Fruit fly (Drosophila melanogaster) whole organism, embryonic: Measurements from ENCODE around the gene Gr64a.
A peak's percentile ranks its signal among the peaks of the same experiment; 100 is the strongest.

ENCODE experiments used
- BEAF-32 ChIP-seq: fragments of 200-800 bp; sonication (Bioruptor generic); optimal IDR thresholded peaks from 3 replicates; lab custom pipeline; 2017; ENCODE audit warnings: missing biosample characterization, missing genetic modification characterization, mild to moderate bottlenecking, moderate library complexity, missing genetic modification reagents
- CG10267 ChIP-seq: fragments of 200-800 bp; sonication (Bioruptor generic); optimal IDR thresholded peaks from 2 replicates; lab custom pipeline; 2018; ENCODE audit warnings: missing biosample characterization, mild to moderate bottlenecking, missing genetic modification characterization, moderate library complexity
- CG10959 ChIP-seq: fragments of 200-800 bp; sonication (Bioruptor generic); IDR thresholded peaks from 2 replicates; pipeline ENCODE4 v1.3.6; 2022; ENCODE audit warnings: missing biosample characterization, missing genetic modification characterization
- CG12391 ChIP-seq: fragments of 200-800 bp; sonication (Bioruptor generic); optimal IDR thresholded peaks from 3 replicates; lab custom pipeline; 2018; ENCODE audit warnings: missing biosample characterization, mild to moderate bottlenecking, missing genetic modification characterization, moderate library complexity
- CG13894 ChIP-seq: fragments of 200-800 bp; sonication (Bioruptor generic); optimal IDR thresholded peaks from 3 replicates; lab custom pipeline; 2018; ENCODE audit warnings: missing biosample characterization, mild to moderate bottlenecking, missing genetic modification characterization, moderate library complexity
- CG14710 ChIP-seq: fragments of 200-800 bp; sonication (Bioruptor generic); optimal IDR thresholded peaks from 3 replicates; lab custom pipeline; 2019; ENCODE audit warnings: missing biosample characterization, mild to moderate bottlenecking, missing genetic modification characterization, moderate library complexity
- CG15073 ChIP-seq: fragments of 200-800 bp; sonication (Bioruptor generic); optimal IDR thresholded peaks from 2 replicates; lab custom pipeline; 2016; ENCODE audit warnings: missing biosample characterization, missing genetic modification characterization
- CG1529 ChIP-seq: fragments of 200-800 bp; sonication (Bioruptor generic); optimal IDR thresholded peaks from 3 replicates; lab custom pipeline; 2018; ENCODE audit warnings: missing biosample characterization, missing genetic modification characterization
- CG15479 ChIP-seq: fragments of 200-800 bp; sonication (Bioruptor generic); optimal IDR thresholded peaks from 3 replicates; lab custom pipeline; 2019; ENCODE audit warnings: missing biosample characterization, mild to moderate bottlenecking, missing genetic modification characterization, moderate library complexity
- CG16815 ChIP-seq: fragments of 200-800 bp; sonication (Bioruptor generic); optimal IDR thresholded peaks from 3 replicates; lab custom pipeline; 2017; ENCODE audit warnings: missing biosample characterization, mild to moderate bottlenecking, missing genetic modification characterization
- CG17829 ChIP-seq: fragments of 200-800 bp; optimal IDR thresholded peaks from 2 replicates; lab custom pipeline; 2019; ENCODE audit warnings: missing biosample characterization, mild to moderate bottlenecking, missing genetic modification characterization, moderate library complexity
- CG2678 ChIP-seq: fragments of 200-800 bp; sonication (Bioruptor generic); optimal IDR thresholded peaks from 3 replicates; lab custom pipeline; 2019; ENCODE audit warnings: missing biosample characterization, mild to moderate bottlenecking, missing genetic modification characterization, moderate library complexity
- CG32767 ChIP-seq: fragments of 200-800 bp; sonication (Bioruptor generic); IDR thresholded peaks from 2 replicates; pipeline ENCODE4 v1.3.6; 2022; ENCODE audit warnings: missing biosample characterization, missing genetic modification characterization
- CG34376 ChIP-seq: fragments of 200-800 bp; sonication (Bioruptor generic); optimal IDR thresholded peaks from 2 replicates; lab custom pipeline; 2018; ENCODE audit warnings: missing biosample characterization, mild to moderate bottlenecking, missing genetic modification characterization
- CG4404 ChIP-seq: fragments of 200-800 bp; sonication (Bioruptor generic); IDR thresholded peaks from 2 replicates; pipeline ENCODE4 v1.3.6; 2022; ENCODE audit warnings: missing biosample characterization, missing genetic modification characterization
- CG4820 ChIP-seq: fragments of 200-800 bp; sonication (Bioruptor generic); optimal IDR thresholded peaks from 3 replicates; lab custom pipeline; 2016; ENCODE audit warnings: missing biosample characterization, missing genetic modification characterization
- CG5953 ChIP-seq: fragments of 200-800 bp; sonication (Bioruptor generic); IDR thresholded peaks from 2 replicates; pipeline ENCODE4 v1.3.6; 2022; ENCODE audit warnings: missing biosample characterization, missing genetic modification characterization
- CG6854 ChIP-seq: fragments of 200-800 bp; sonication (Bioruptor generic); optimal IDR thresholded peaks from 3 replicates; lab custom pipeline; 2017; ENCODE audit warnings: missing biosample characterization, mild to moderate bottlenecking, missing genetic modification characterization
- CG7271 ChIP-seq: fragments of 200-800 bp; sonication (Bioruptor generic); optimal IDR thresholded peaks from 2 replicates; lab custom pipeline; 2018; ENCODE audit warnings: missing biosample characterization, mild to moderate bottlenecking, missing genetic modification characterization, moderate library complexity
- CG7556 ChIP-seq: fragments of 200-800 bp; sonication (Bioruptor generic); optimal IDR thresholded peaks from 2 replicates; lab custom pipeline; 2017; ENCODE audit warnings: missing biosample characterization, mild to moderate bottlenecking, missing genetic modification characterization
- CG8765 ChIP-seq: fragments of 200-800 bp; sonication (Bioruptor generic); IDR thresholded peaks from 2 replicates; pipeline ENCODE4 v1.3.6; 2022; ENCODE audit warnings: missing biosample characterization, missing genetic modification characterization
- CG8924 ChIP-seq: fragments of 200-800 bp; optimal IDR thresholded peaks from 3 replicates; lab custom pipeline; 2019; ENCODE audit warnings: missing biosample characterization, mild to moderate bottlenecking, missing genetic modification characterization, moderate library complexity
- CTCF ChIP-seq: fragments of 200-800 bp; sonication (Bioruptor generic); optimal IDR thresholded peaks from 2 replicates; lab custom pipeline; 2017; ENCODE audit warnings: missing biosample characterization, mild to moderate bottlenecking, missing genetic modification characterization, moderate library complexity
- CoRest ChIP-seq: fragments of 200-800 bp; sonication (Bioruptor generic); optimal IDR thresholded peaks from 3 replicates; lab custom pipeline; 2018; ENCODE audit warnings: missing biosample characterization, mild to moderate bottlenecking, missing genetic modification characterization, moderate library complexity
- D19A ChIP-seq: fragments of 200-800 bp; optimal IDR thresholded peaks from 3 replicates; lab custom pipeline; 2019; ENCODE audit warnings: missing biosample characterization, mild to moderate bottlenecking, missing genetic modification characterization, moderate library complexity
- Dp ChIP-seq: fragments of 200-800 bp; sonication (Bioruptor generic); optimal IDR thresholded peaks from 2 replicates; lab custom pipeline; 2018; ENCODE audit warnings: missing biosample characterization, mild to moderate bottlenecking, missing genetic modification characterization, moderate library complexity
- Elba2 ChIP-seq: fragments of 200-800 bp; sonication (Bioruptor generic); optimal IDR thresholded peaks from 3 replicates; lab custom pipeline; 2016; ENCODE audit warnings: missing biosample characterization, missing genetic modification characterization
- NC2β ChIP-seq: fragments of 200-800 bp; sonication (Bioruptor generic); optimal IDR thresholded peaks from 2 replicates; lab custom pipeline; 2016; ENCODE audit warnings: missing biosample characterization, missing genetic modification characterization
- Nf-YB ChIP-seq: fragments of 200-800 bp; sonication (Bioruptor generic); optimal IDR thresholded peaks from 3 replicates; lab custom pipeline; 2019; ENCODE audit warnings: missing biosample characterization, mild to moderate bottlenecking, missing genetic modification characterization, moderate library complexity
- Oli ChIP-seq: fragments of 200-800 bp; sonication (Bioruptor generic); optimal IDR thresholded peaks from 2 replicates; lab custom pipeline; 2018; ENCODE audit warnings: missing biosample characterization, mild to moderate bottlenecking, missing genetic modification characterization, moderate library complexity
- PHDP ChIP-seq: fragments of 200-800 bp; sonication (Bioruptor generic); optimal IDR thresholded peaks from 3 replicates; lab custom pipeline; 2018; ENCODE audit warnings: missing biosample characterization, mild to moderate bottlenecking, missing genetic modification characterization, moderate library complexity
- croc ChIP-seq: fragments of 200-800 bp; sonication (Bioruptor generic); conservative IDR thresholded peaks from 3 replicates; pipeline ENCODE4 v1.3.6; 2022; ENCODE audit warnings: missing biosample characterization, missing genetic modification characterization
- cwo ChIP-seq: fragments of 200-800 bp; sonication (Bioruptor generic); optimal IDR thresholded peaks from 3 replicates; lab custom pipeline; 2017; ENCODE audit warnings: missing biosample characterization, missing genetic modification characterization, mild to moderate bottlenecking, moderate library complexity, missing genetic modification reagents
- da ChIP-seq: fragments of 200-800 bp; sonication (Bioruptor generic); optimal IDR thresholded peaks from 2 replicates; lab custom pipeline; 2016; ENCODE audit warnings: missing biosample characterization, missing genetic modification characterization
- dan ChIP-seq: fragments of 200-800 bp; sonication (Bioruptor generic); IDR thresholded peaks from 2 replicates; pipeline ENCODE4 v1.3.6; 2022; ENCODE audit warnings: missing biosample characterization, missing genetic modification characterization
- dm ChIP-seq: fragments of 200-800 bp; sonication (Bioruptor generic); optimal IDR thresholded peaks from 3 replicates; lab custom pipeline; 2016; ENCODE audit warnings: missing biosample characterization, missing genetic modification characterization
- gcm ChIP-seq: fragments of 200-800 bp; sonication (Bioruptor generic); optimal IDR thresholded peaks from 2 replicates; lab custom pipeline; 2019; ENCODE audit warnings: missing biosample characterization, mild to moderate bottlenecking, missing genetic modification characterization, moderate library complexity
- gsb-n ChIP-seq: fragments of 200-800 bp; sonication (Bioruptor generic); optimal IDR thresholded peaks from 3 replicates; lab custom pipeline; 2018; ENCODE audit warnings: missing biosample characterization, mild to moderate bottlenecking, missing genetic modification characterization
- ind ChIP-seq: fragments of 200-800 bp; sonication (Bioruptor generic); optimal IDR thresholded peaks from 3 replicates; lab custom pipeline; 2016; ENCODE audit warnings: missing biosample characterization, missing genetic modification characterization
- lab ChIP-seq: fragments of 200-800 bp; sonication (Bioruptor generic); optimal IDR thresholded peaks from 3 replicates; lab custom pipeline; 2017; ENCODE audit warnings: missing biosample characterization, missing genetic modification characterization, mild to moderate bottlenecking, moderate library complexity, missing genetic modification reagents
- lov ChIP-seq, 2 experiments: fragments of 200-800 bp in 1 of 2; fragments of >200 bp in 1 of 2; sonication (Bioruptor generic) in 1 of 2; IDR thresholded peaks in 1 of 2; optimal IDR thresholded peaks in 1 of 2; 2 replicates in 1 of 2; 3 replicates in 1 of 2; pipeline versions ENCODE4 v1.3.6 to Lab custom; 2017 to 2022; ENCODE audit warnings: missing biosample characterization in 1 of 2, missing genetic modification characterization in 1 of 2
- luna ChIP-seq: fragments of 200-800 bp; sonication (Bioruptor generic); optimal IDR thresholded peaks from 2 replicates; lab custom pipeline; 2016; ENCODE audit warnings: missing biosample characterization, missing genetic modification characterization
- nerfin-2 ChIP-seq: fragments of 200-800 bp; sonication (Bioruptor generic); IDR thresholded peaks from 2 replicates; pipeline ENCODE4 v1.3.6; 2022; ENCODE audit warnings: missing biosample characterization, missing genetic modification characterization; ENCODE audit not compliant: partially characterized antibody
- pros ChIP-seq: fragments of 200-800 bp; sonication (Bioruptor generic); optimal IDR thresholded peaks from 3 replicates; lab custom pipeline; 2019; ENCODE audit warnings: missing biosample characterization, mild to moderate bottlenecking, missing genetic modification characterization, moderate library complexity
- trem ChIP-seq: fragments of 200-800 bp; optimal IDR thresholded peaks from 3 replicates; lab custom pipeline; 2019; ENCODE audit warnings: missing biosample characterization, mild to moderate bottlenecking, missing genetic modification characterization, moderate library complexity
- zen ChIP-seq: fragments of 200-800 bp; sonication (Bioruptor generic); optimal IDR thresholded peaks from 3 replicates; lab custom pipeline; 2018; ENCODE audit warnings: missing biosample characterization, mild to moderate bottlenecking, missing genetic modification characterization, moderate library complexity
- zen2 ChIP-seq: fragments of 200-800 bp; sonication (Bioruptor generic); IDR thresholded peaks from 3 replicates; pipeline ENCODE4 v1.3.6; 2022; ENCODE audit warnings: missing biosample characterization, missing genetic modification characterization; ENCODE audit not compliant: partially characterized antibody

The Gr64a gene

DNA sequence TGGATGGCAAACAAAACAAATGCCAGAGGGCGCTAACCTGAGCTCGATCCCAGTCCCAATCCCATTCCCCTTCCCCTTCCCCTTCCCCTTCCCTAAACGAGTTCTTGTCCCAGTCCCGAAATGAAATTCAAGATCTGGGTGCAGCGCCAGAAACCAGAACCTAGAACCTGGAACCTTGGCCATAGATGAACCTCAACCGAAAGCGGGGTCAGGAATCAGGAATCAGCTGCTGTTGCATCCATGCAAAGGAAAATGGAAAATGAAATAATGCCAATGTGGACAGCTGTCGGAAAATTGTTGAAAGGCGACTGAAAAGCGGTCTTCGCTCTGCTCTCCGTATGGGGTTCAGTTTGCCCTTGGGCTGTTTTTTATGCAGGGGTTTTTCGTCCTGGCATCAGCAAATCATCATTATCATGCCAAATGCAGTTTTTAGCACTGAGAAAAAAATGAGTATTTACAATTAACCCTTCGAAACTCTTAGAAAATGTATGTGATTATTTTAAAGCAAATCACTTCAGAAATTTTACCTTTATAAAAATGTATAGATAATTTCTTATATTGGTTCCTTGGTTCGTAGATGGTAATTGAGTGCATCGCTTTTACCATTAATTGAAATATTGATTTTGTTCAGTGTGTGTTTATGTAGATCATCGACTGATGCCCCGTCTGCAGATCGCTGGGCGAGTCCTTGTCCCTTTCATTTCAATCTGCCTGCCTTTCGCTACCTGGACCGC is 48.8 kb upstream of the Gr64a start (continued):
- TF ChIP-seq NC2β (GFP tag; lab: Kevin White, UChicago) (peak; percentile 38), Oli (tag; lab: Kevin White, UChicago) (peak; percentile 20), Dp (GFP tag; lab: Kevin White, UChicago) (no peak), CG10959 (peak; percentile 63), Nf-YB (GFP tag; lab: Kevin White, UChicago) (peak; percentile 2), CG4404 (GFP tag; lab: Robert Waterston, UW) (peak; percentile 67), gcm (GFP tag; lab: Kevin White, UChicago) (peak; percentile 19), CG16815 (peak; percentile 40), CG15073 (GFP tag; lab: Kevin White, UChicago) (no peak), CG7556 (GFP tag; lab: Kevin White, UChicago) (peak; percentile 35), zen2 (GFP tag; lab: Robert Waterston, UW) (no peak), CG32767 (no peak), BEAF-32 (GFP tag; lab: Kevin White, UChicago) (no peak), CG17829 (tag; lab: Kevin White, UChicago) (peak; percentile 62), luna (no peak), trem (tag; lab: Kevin White, UChicago) (peak; percentile 58), CG8924 (tag; lab: Kevin White, UChicago) (peak; percentile 48), CG1529 (peak; percentile 33), CG15479 (GFP tag; lab: Kevin White, UChicago) (peak; percentile 23), CG10267 (tag; lab: Kevin White, UChicago) (peak; percentile 64), croc (GFP tag; lab: Robert Waterston, UW) (0 out of 3 replicates have a peak, but pooled peaks have one; percentile 17), CG2678 (tag; lab: Kevin White, UChicago) (peak; percentile 11), Elba2 (GFP tag; lab: Kevin White, UChicago) (peak; percentile 58), CoRest (peak; percentile 8), lov (optimal IDR thresholded peaks at IDR 0.05; lab: Kevin White, UChicago) (no peak), lov (GFP tag; IDR thresholded peaks at IDR 0.05; lab: Robert Waterston, UW) (0 out of 3 replicates have a peak, but pooled peaks have one; percentile 14), ind (no peak), CG8765 (GFP tag; lab: Robert Waterston, UW) (peak; percentile 52; the same call in 1 of the 2 replicates), zen (tag; lab: Kevin White, UChicago) (peak; percentile 90), CG14710 (tag; lab: Kevin White, UChicago) (peak; percentile 77)

- TF ChIP-seq CG5953 (GFP tag; lab: Robert Waterston, UW) (no peak), CG6854 (no peak), nerfin-2 (GFP tag; lab: Robert Waterston, UW) (no peak), pros (GFP tag; lab: Kevin White, UChicago) (peak; percentile 83), NC2β (GFP tag; lab: Kevin White, UChicago) (no peak), CG7271 (tag; lab: Kevin White, UChicago) (no peak), dm (no peak), CG12391 (no peak), PHDP (tag; lab: Kevin White, UChicago) (no peak), CG4820 (GFP tag; lab: Kevin White, UChicago) (no peak), D19A (peak; percentile 71), gsb-n (tag; lab: Kevin White, UChicago) (peak; percentile 3), lab (GFP tag; lab: Kevin White, UChicago) (no peak), da (no peak), CG13894 (tag; lab: Kevin White, UChicago) (peak; percentile 45), CTCF (GFP tag; lab: Kevin White, UChicago) (no peak), CG34376 (GFP tag; lab: Kevin White, UChicago) (no peak), cwo (GFP tag; lab: Kevin White, UChicago) (no peak), dan (GFP tag; lab: Robert Waterston, UW) (no peak), CG10959 (no peak)
Observed at dm6 chr3L:3978762-3979516, 47.6 kb upstream of the Gr64a start.
